Worm (Caenorhabditis elegans) whole organism, L2 larva: Measurements from ENCODE around the gene F15B9.8.

Experiments
- F13H6.1 ChIP-seq: sonication (generic microtip); optimal IDR thresholded peaks from 2 replicates; lab custom pipeline; 2016; ENCODE audit warnings: missing genetic modification characterization, missing compliant biosample characterization
- R02D3.7 ChIP-seq: fragments of 150-350 bp; optimal IDR thresholded peaks from 2 replicates; lab custom pipeline; 2014; ENCODE audit warnings: missing biosample characterization, missing genetic modification characterization
- aly-2 ChIP-seq: fragments of 150-350 bp; optimal IDR thresholded peaks from 2 replicates; lab custom pipeline; 2014; ENCODE audit warnings: missing biosample characterization, missing genetic modification characterization
- ama-1 ChIP-seq: fragments of 150-350 bp; optimal IDR thresholded peaks from 2 replicates; lab custom pipeline; 2018; ENCODE audit warnings: inconsistent platforms
- blmp-1 ChIP-seq: sonication (generic microtip); optimal IDR thresholded peaks from 2 replicates; lab custom pipeline; 2017; ENCODE audit warnings: missing genetic modification characterization, mild to moderate bottlenecking, missing compliant biosample characterization, antibody characterized with exemption, moderate library complexity; ENCODE audit not compliant: insufficient read depth
- dmd-4 ChIP-seq: sonication (generic microtip); optimal IDR thresholded peaks from 2 replicates; lab custom pipeline; 2017; ENCODE audit warnings: missing biosample characterization, missing genetic modification characterization
- fos-1 ChIP-seq: fragments of 150-350 bp; optimal IDR thresholded peaks from 2 replicates; lab custom pipeline; 2014; ENCODE audit warnings: missing biosample characterization, missing genetic modification characterization
- nhr-237 ChIP-seq: fragments of 150-350 bp; optimal IDR thresholded peaks from 2 replicates; lab custom pipeline; 2014; ENCODE audit warnings: missing biosample characterization, missing genetic modification characterization
- unc-62 ChIP-seq: fragments of 150-350 bp; optimal IDR thresholded peaks from 2 replicates; lab custom pipeline; 2014; ENCODE audit warnings: missing biosample characterization, missing genetic modification reagents, missing genetic modification characterization
- ztf-1 ChIP-seq: fragments of 200-800 bp; sonication (Bioruptor generic); conservative IDR thresholded peaks from 2 replicates; pipeline ENCODE4 v1.3.6; 2022; ENCODE audit warnings: missing genetic modification characterization, missing compliant biosample characterization

ce11 chrV:12999559-12999958, 11.2 kb downstream of the F15B9.8 start, which contains the start of gene far-4:
- no peak for TF ChIP-seq unc-62 (GFP tag; lab: Kevin White, UChicago)
- no peak for TF ChIP-seq R02D3.7 (tag; lab: Kevin White, UChicago)
- TF ChIP-seq fos-1: no peak
- TF ChIP-seq aly-2: no peak
- TF ChIP-seq ztf-1 (GFP tag; lab: Robert Waterston, UW): no peak
- TF ChIP-seq ama-1 (lab: Kevin White, UChicago): no peak
- no peak for TF ChIP-seq dmd-4 (tag; lab: Kevin White, UChicago)
- TF ChIP-seq blmp-1: no peak
- no peak for TF ChIP-seq nhr-237 (tag; lab: Kevin White, UChicago)
- TF ChIP-seq F13H6.1 (tag; lab: Kevin White, UChicago): no peak
